Worm (Caenorhabditis elegans): Measurements from ENCODE around the gene sfxn-2.
A peak's percentile ranks its signal among the peaks of the same experiment; 100 is the strongest.

Gene sfxn-2

DNA sequence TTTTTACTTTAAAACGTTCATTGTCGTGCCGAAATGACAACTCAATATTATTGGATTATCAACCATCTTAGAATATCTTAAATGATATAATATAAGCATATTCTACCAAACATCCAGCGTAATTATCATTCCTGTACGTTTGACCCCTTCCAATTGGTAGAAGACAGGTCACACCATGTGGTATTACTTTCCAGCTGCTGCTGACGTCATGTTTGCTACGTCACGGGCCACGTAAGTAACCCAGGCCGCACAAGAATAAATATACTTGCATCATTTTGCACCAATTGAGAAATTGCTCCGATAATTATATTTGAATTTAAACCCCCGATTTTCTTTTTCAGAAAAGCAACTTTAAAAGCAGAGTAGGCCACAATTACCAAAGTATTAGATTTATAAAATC is 42.5 kb downstream of the sfxn-2 start:
- TF ChIP-seq F10B5.3 (tag; optimal IDR thresholded peaks at IDR 0.05) (no peak), dmd-6 (GFP tag; IDR thresholded peaks at IDR 0.05) (no peak), ceh-62 (tag; optimal IDR thresholded peaks at IDR 0.05) (no peak), mxl-3 (GFP tag; optimal IDR thresholded peaks at IDR 0.05) (no peak), ceh-28 (tag; optimal IDR thresholded peaks at IDR 0.05) (no peak), pqm-1 (tag; optimal IDR thresholded peaks at IDR 0.05) (no peak), nhr-10 (tag; optimal IDR thresholded peaks at IDR 0.05) (no peak), arid-1 (GFP tag; conservative IDR thresholded peaks at IDR 0.05) (no peak)

DNA sequence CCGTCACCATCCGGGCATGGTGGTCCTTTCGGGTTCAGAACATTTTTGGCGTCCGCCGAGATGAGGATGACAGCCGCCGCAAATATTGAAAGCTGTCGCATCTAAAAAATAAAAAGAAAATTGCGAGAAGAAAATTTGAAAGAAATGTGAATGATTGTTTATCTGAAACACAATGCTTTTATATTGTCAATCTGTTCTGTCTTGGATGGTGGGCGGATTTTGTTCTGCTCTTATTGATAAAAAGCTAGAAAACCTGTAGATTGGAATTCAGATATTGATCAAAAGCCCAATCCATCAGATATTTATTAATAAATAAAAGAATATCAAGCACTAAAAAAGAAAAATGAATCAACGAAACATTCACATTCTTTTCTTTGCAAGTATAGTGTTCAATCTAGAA is 44.3 kb downstream of the sfxn-2 start, which contains the start of gene C39D10.7:
Gene C39D10.7 (minus strand): TSS at position 101 of the 400 bp plus-strand sequence.
- TF ChIP-seq pqm-1 (tag; optimal IDR thresholded peaks at IDR 0.05): no peak
- peak in 1 of 2 experiments; percentile 78 for TF ChIP-seq unc-62 (GFP tag; optimal IDR thresholded peaks at IDR 0.05 in 1 of 2)
- no peak for TF ChIP-seq unc-62 (tag; optimal IDR thresholded peaks at IDR 0.05)
- no peak for TF ChIP-seq mxl-2 (GFP tag; conservative IDR thresholded peaks at IDR 0.05)

DNA sequence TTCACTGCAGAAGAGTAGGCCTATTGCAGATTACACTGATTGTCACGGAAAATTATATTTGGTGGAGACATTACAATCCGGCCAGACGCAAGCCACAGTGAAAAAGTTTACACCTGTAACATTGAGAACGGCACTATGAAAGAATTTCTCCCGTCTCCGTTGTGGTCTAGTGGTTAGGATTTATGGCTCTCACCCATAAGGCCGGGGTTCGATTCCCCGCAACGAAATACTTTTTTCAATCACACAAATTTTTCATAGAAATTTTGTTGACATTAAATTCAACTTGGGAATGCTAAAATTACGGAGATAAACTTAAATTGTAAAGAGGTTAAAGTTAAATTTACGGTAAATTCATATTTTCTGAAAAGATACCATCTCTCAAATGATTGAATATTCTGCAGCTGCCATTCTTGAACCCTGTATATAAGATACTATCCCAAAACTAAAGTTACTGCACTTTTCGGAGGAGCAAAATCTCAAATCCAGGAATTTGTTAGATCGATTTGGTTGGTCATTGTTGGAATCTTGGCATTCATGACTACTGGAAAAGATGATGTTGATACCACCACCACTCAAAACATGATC is 51.6 kb downstream of the sfxn-2 start, which contains the start of gene C39D10.1:
Gene C39D10.1 (plus strand): TSS at position 535 of the 585 bp plus-strand sequence.
- TF ChIP-seq snpc-1.2 (GFP tag; IDR thresholded peaks at IDR 0.05) (peak; percentile 66), zip-11 (GFP tag; IDR thresholded peaks at IDR 0.05) (no peak), ztf-11 (tag; optimal IDR thresholded peaks at IDR 0.05) (no peak), pqm-1 (tag; optimal IDR thresholded peaks at IDR 0.05) (no peak), nhr-76 (tag; optimal IDR thresholded peaks at IDR 0.05) (no peak), fos-1 (tag; optimal IDR thresholded peaks at IDR 0.05) (no peak), nhr-6 (tag; optimal IDR thresholded peaks at IDR 0.05) (no peak), nhr-111 (GFP tag; optimal IDR thresholded peaks at IDR 0.05) (no peak), zag-1 (tag; optimal IDR thresholded peaks at IDR 0.05) (no peak), ama-1 (optimal IDR thresholded peaks at IDR 0.05) (no peak), aha-1 (tag) (no peak), daf-12 (tag; optimal IDR thresholded peaks at IDR 0.05) (no peak), dmd-6 (GFP tag; IDR thresholded peaks at IDR 0.05) (peak; percentile 50), dve-1 (tag; optimal IDR thresholded peaks at IDR 0.05; ENCODE audit: insufficient read depth) (no peak), F44E2.7 (GFP tag; IDR thresholded peaks at IDR 0.05) (no peak), daf-19 (GFP tag; conservative IDR thresholded peaks at IDR 0.05) (0 out of 2 replicates have a peak, but pooled peaks have one; percentile 30), mep-1 (tag; optimal IDR thresholded peaks at IDR 0.05) (no peak), jun-1 (tag; optimal IDR thresholded peaks at IDR 0.05) (no peak), aly-2 (tag; optimal IDR thresholded peaks at IDR 0.05) (no peak), egl-27 (tag; optimal IDR thresholded peaks at IDR 0.05) (no peak), ces-1 (GFP tag; optimal IDR thresholded peaks at IDR 0.05) (no peak), Y105C5A.15 (GFP tag; IDR thresholded peaks at IDR 0.05) (no peak), cey-2 (tag; optimal IDR thresholded peaks at IDR 0.05; ENCODE audit: borderline replicate concordance, insufficient read depth) (no peak), madf-9 (GFP tag; conservative IDR thresholded peaks at IDR 0.05) (peak; percentile 12; the same call in 1 of the 2 replicates), ceh-32 (tag; optimal IDR thresholded peaks at IDR 0.05; ENCODE audit: poor library complexity) (no peak), ceh-62 (tag; optimal IDR thresholded peaks at IDR 0.05) (no peak), hif-1 (tag; optimal IDR thresholded peaks at IDR 0.05) (no peak), mxl-2 (GFP tag; conservative IDR thresholded peaks at IDR 0.05) (no peak), vab-7 (GFP tag; IDR thresholded peaks at IDR 0.05) (peak; percentile 79), dpl-1 (GFP tag; optimal IDR thresholded peaks at IDR 0.05) (no peak), dmd-9 (GFP tag; IDR thresholded peaks at IDR 0.05) (no peak), nhr-237 (tag; optimal IDR thresholded peaks at IDR 0.05) (no peak), nhr-11 (tag; optimal IDR thresholded peaks at IDR 0.05) (no peak), ZK546.5 (tag; optimal IDR thresholded peaks at IDR 0.05) (no peak), lin-38 (GFP tag; IDR thresholded peaks at IDR 0.05) (no peak; the same call in none of the 2 replicates), zip-2 (tag; optimal IDR thresholded peaks at IDR 0.05) (peak; percentile 53), ceh-82 (tag; optimal IDR thresholded peaks at IDR 0.05) (no peak), hlh-11 (tag; optimal IDR thresholded peaks at IDR 0.05) (no peak), zfp-2 (tag; optimal IDR thresholded peaks at IDR 0.05) (no peak), attf-4 (tag; optimal IDR thresholded peaks at IDR 0.05) (no peak), php-3 (GFP tag; IDR thresholded peaks at IDR 0.05) (0 out of 2 replicates have a peak, but pooled peaks have one; percentile 29)
